Fruit fly (Drosophila melanogaster): ENCODE measurements around the gene CG32204.

DNA sequence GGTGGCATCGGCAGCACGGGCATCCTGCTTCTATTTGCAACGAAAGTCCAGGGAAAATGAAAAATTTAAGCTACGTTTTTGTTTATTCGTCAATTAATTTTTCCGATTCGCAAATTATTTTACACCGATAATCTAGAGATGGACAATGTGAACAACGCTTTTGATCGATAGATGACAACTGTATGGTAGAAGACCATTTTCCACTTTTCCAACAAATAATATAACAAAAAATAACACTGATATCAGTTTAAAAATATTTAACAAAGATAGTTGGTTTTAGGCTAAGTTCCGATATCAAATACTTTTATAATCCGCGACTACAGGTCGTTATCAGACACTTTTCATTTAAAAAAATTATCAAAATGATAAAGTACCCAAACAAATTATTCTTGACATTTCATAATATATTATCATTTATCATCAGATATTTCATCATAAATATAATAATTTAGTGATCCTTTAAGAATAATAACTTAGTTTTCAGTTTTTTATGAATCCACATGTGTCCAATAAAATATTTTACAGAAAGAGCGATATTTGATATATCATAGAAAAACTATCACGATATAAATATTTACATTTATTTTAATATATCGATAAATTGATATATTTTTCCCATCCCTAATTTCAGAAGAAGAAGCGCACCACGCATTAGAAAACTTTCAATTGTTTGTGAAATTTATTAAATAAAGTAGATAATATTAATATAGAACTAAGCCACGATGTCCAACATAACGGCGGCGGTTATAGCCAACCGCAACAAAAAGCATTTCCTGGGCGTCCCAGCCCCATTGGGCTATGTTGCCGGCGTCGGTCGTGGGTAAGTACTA lies 40.9 kb downstream of the CG32204 start, which contains the start of the genes CSN1b and Prp6:
- TF ChIP-seq hbn (GFP tag; IDR thresholded peaks at IDR 0.05; ENCODE audit: partially characterized antibody) (peak; percentile 31), CG12071 (GFP tag; optimal IDR thresholded peaks at IDR 0.05) (no peak), CG3838 (GFP tag; optimal IDR thresholded peaks at IDR 0.05) (no peak), CG15514 (GFP tag; optimal IDR thresholded peaks at IDR 0.05) (no peak), CG9215 (GFP tag; IDR thresholded peaks at IDR 0.05) (no peak), org-1 (GFP tag; optimal IDR thresholded peaks at IDR 0.05) (no peak), CG14710 (tag; optimal IDR thresholded peaks at IDR 0.05) (peak; percentile 60), psq (GFP tag; optimal IDR thresholded peaks at IDR 0.05) (no peak), CG8281 (tag; optimal IDR thresholded peaks at IDR 0.05) (no peak), Ravus (GFP tag; IDR thresholded peaks at IDR 0.05) (no peak)

Measured in whole organism, embryonic.